Fruit fly (Drosophila melanogaster) whole organism, prepupa: ENCODE results near the gene CG44815.

Experiments
- CG10631 ChIP-seq: fragments of 200-800 bp; sonication (Bioruptor generic); optimal IDR thresholded peaks from 2 replicates; lab custom pipeline; 2016; ENCODE audit warnings: missing biosample characterization, missing genetic modification characterization
- CG11294 ChIP-seq: fragments of 200-800 bp; sonication (Bioruptor generic); IDR thresholded peaks from 2 replicates; pipeline ENCODE4 v1.3.6; 2022; ENCODE audit warnings: missing biosample characterization, missing genetic modification characterization
- CG11762 ChIP-seq: fragments of 200-800 bp; sonication (Bioruptor generic); optimal IDR thresholded peaks from 3 replicates; lab custom pipeline; 2016; ENCODE audit warnings: missing biosample characterization, missing genetic modification characterization; ENCODE audit not compliant: insufficient read depth
- CG11902 ChIP-seq: fragments of 200-800 bp; sonication (Bioruptor generic); optimal IDR thresholded peaks from 3 replicates; lab custom pipeline; 2016; ENCODE audit warnings: missing biosample characterization, missing genetic modification characterization
- CG15336 ChIP-seq: fragments of 200-800 bp; sonication (Bioruptor generic); IDR thresholded peaks from 2 replicates; pipeline ENCODE4 v1.3.6; 2022; ENCODE audit warnings: missing biosample characterization, missing genetic modification characterization
- CG1621 ChIP-seq: fragments of 200-800 bp; sonication (Bioruptor generic); optimal IDR thresholded peaks from 3 replicates; lab custom pipeline; 2018; ENCODE audit warnings: missing biosample characterization, mild to moderate bottlenecking, missing genetic modification characterization
- CG3032 ChIP-seq: fragments of 200-800 bp; optimal IDR thresholded peaks from 2 replicates; lab custom pipeline; 2019; ENCODE audit warnings: missing biosample characterization, mild to moderate bottlenecking, missing genetic modification characterization, moderate library complexity
- CG31627 ChIP-seq: fragments of 200-800 bp; sonication (Bioruptor generic); optimal IDR thresholded peaks from 3 replicates; lab custom pipeline; 2016; ENCODE audit warnings: missing biosample characterization, missing genetic modification characterization
- CG32006 ChIP-seq: fragments of 200-800 bp; sonication (Bioruptor generic); optimal IDR thresholded peaks from 3 replicates; lab custom pipeline; 2017; ENCODE audit warnings: missing biosample characterization, mild to moderate bottlenecking, missing genetic modification characterization
- CG34406 ChIP-seq: fragments of 200-800 bp; sonication (Bioruptor generic); optimal IDR thresholded peaks from 3 replicates; lab custom pipeline; 2016; ENCODE audit warnings: missing biosample characterization, missing genetic modification characterization
- CG3919 ChIP-seq: fragments of 200-800 bp; sonication (Bioruptor generic); optimal IDR thresholded peaks from 3 replicates; lab custom pipeline; 2016; ENCODE audit warnings: missing biosample characterization, missing genetic modification characterization
- CG4318 ChIP-seq: fragments of 200-800 bp; sonication (Bioruptor generic); optimal IDR thresholded peaks from 3 replicates; lab custom pipeline; 2017; ENCODE audit warnings: missing biosample characterization, mild to moderate bottlenecking, missing genetic modification characterization
- CG6163 ChIP-seq: fragments of 200-800 bp; sonication (Bioruptor generic); IDR thresholded peaks from 3 replicates; pipeline ENCODE4 v1.3.6; 2022; ENCODE audit warnings: missing biosample characterization, missing genetic modification characterization
- CG6276 ChIP-seq: fragments of 200-800 bp; sonication (Bioruptor generic); optimal IDR thresholded peaks from 2 replicates; lab custom pipeline; 2017; ENCODE audit warnings: missing biosample characterization, mild to moderate bottlenecking, missing genetic modification characterization
- CG6792 ChIP-seq: fragments of 200-800 bp; sonication (Bioruptor generic); optimal IDR thresholded peaks from 3 replicates; lab custom pipeline; 2016; ENCODE audit warnings: missing biosample characterization, missing genetic modification characterization
- CG6854 ChIP-seq: fragments of 200-800 bp; sonication (Bioruptor generic); optimal IDR thresholded peaks from 2 replicates; lab custom pipeline; 2017; ENCODE audit warnings: missing biosample characterization, mild to moderate bottlenecking, missing genetic modification characterization
- CG8119 ChIP-seq: fragments of 200-800 bp; sonication (Bioruptor generic); IDR thresholded peaks from 3 replicates; pipeline ENCODE4 v1.3.6; 2022; ENCODE audit warnings: missing biosample characterization, missing genetic modification characterization
- CG8319 ChIP-seq: fragments of 200-800 bp; sonication (Bioruptor generic); optimal IDR thresholded peaks from 3 replicates; lab custom pipeline; 2016; ENCODE audit warnings: missing biosample characterization, missing genetic modification characterization
- CG8632 ChIP-seq: fragments of 200-800 bp; sonication (Bioruptor generic); optimal IDR thresholded peaks from 3 replicates; lab custom pipeline; 2016; ENCODE audit warnings: missing biosample characterization, missing genetic modification characterization
- CG9139 ChIP-seq: fragments of 200-800 bp; sonication (Bioruptor generic); optimal IDR thresholded peaks from 3 replicates; lab custom pipeline; 2017; ENCODE audit warnings: missing biosample characterization, mild to moderate bottlenecking, missing genetic modification characterization
- Eip75B ChIP-seq: fragments of 200-800 bp; sonication (Bioruptor generic); optimal IDR thresholded peaks from 3 replicates; lab custom pipeline; 2016; ENCODE audit warnings: missing biosample characterization, missing genetic modification characterization
- Eip78C ChIP-seq: fragments of 200-800 bp; sonication (Bioruptor generic); peaks from one replicate; lab custom pipeline; 2016; ENCODE audit warnings: missing biosample characterization, missing genetic modification characterization
- Eip93F ChIP-seq: fragments of 200-800 bp; sonication (Bioruptor generic); optimal IDR thresholded peaks from 2 replicates; lab custom pipeline; 2016; ENCODE audit warnings: missing biosample characterization, mild to moderate bottlenecking, missing genetic modification characterization
- Ets21C ChIP-seq: fragments of 200-800 bp; sonication (Bioruptor generic); optimal IDR thresholded peaks from 3 replicates; lab custom pipeline; 2016; ENCODE audit warnings: missing biosample characterization, missing genetic modification characterization
- Ets96B ChIP-seq: fragments of 200-800 bp; optimal IDR thresholded peaks from 2 replicates; lab custom pipeline; 2019; ENCODE audit warnings: missing biosample characterization, mild to moderate bottlenecking, missing genetic modification characterization, moderate library complexity
- Met ChIP-seq: fragments of 200-800 bp; sonication (Bioruptor generic); optimal IDR thresholded peaks from 3 replicates; lab custom pipeline; 2016; ENCODE audit warnings: missing biosample characterization, missing genetic modification characterization
- OdsH ChIP-seq: fragments of 200-800 bp; sonication (Bioruptor generic); optimal IDR thresholded peaks from 3 replicates; lab custom pipeline; 2016; ENCODE audit warnings: missing biosample characterization, missing genetic modification characterization
- Smox ChIP-seq: fragments of 200-800 bp; sonication (Bioruptor generic); optimal IDR thresholded peaks from 3 replicates; lab custom pipeline; 2016; ENCODE audit warnings: missing biosample characterization, missing genetic modification characterization
- Sox102F ChIP-seq: fragments of 200-800 bp; sonication (Bioruptor generic); optimal IDR thresholded peaks from 2 replicates; lab custom pipeline; 2016; ENCODE audit warnings: missing biosample characterization, mild to moderate bottlenecking, missing genetic modification characterization
- Sox14 ChIP-seq: fragments of 200-800 bp; sonication (Bioruptor generic); optimal IDR thresholded peaks from 3 replicates; lab custom pipeline; 2016; ENCODE audit warnings: missing biosample characterization, missing genetic modification characterization
- Sox15 ChIP-seq: fragments of 200-800 bp; sonication (Bioruptor generic); optimal IDR thresholded peaks from 3 replicates; lab custom pipeline; 2016; ENCODE audit warnings: missing biosample characterization, missing genetic modification characterization
- achi ChIP-seq: fragments of 200-800 bp; sonication (Bioruptor generic); optimal IDR thresholded peaks from 3 replicates; lab custom pipeline; 2016; ENCODE audit warnings: missing biosample characterization, missing genetic modification characterization
- acj6 ChIP-seq: fragments of 200-800 bp; sonication (Bioruptor generic); optimal IDR thresholded peaks from 3 replicates; lab custom pipeline; 2016; ENCODE audit warnings: missing biosample characterization, missing genetic modification characterization
- cyc ChIP-seq: fragments of 200-800 bp; sonication (Bioruptor generic); optimal IDR thresholded peaks from 3 replicates; lab custom pipeline; 2016; ENCODE audit warnings: missing biosample characterization, missing genetic modification characterization
- dac ChIP-seq: fragments of 200-800 bp; sonication (Bioruptor generic); optimal IDR thresholded peaks from 2 replicates; lab custom pipeline; 2017; ENCODE audit warnings: missing biosample characterization, mild to moderate bottlenecking, missing genetic modification characterization
- dsx ChIP-seq: fragments of 200-800 bp; optimal IDR thresholded peaks from 3 replicates; lab custom pipeline; 2019; ENCODE audit warnings: missing biosample characterization, mild to moderate bottlenecking, missing genetic modification characterization, moderate library complexity; ENCODE audit not compliant: poor library complexity, severe bottlenecking
- eg ChIP-seq: fragments of 200-800 bp; sonication (Bioruptor generic); IDR thresholded peaks from 3 replicates; pipeline ENCODE4 v1.3.6; 2022; ENCODE audit warnings: missing biosample characterization, missing genetic modification characterization
- esn ChIP-seq: fragments of 200-800 bp; sonication (Bioruptor generic); optimal IDR thresholded peaks from 2 replicates; lab custom pipeline; 2016; ENCODE audit warnings: missing biosample characterization, mild to moderate bottlenecking, missing genetic modification characterization, moderate library complexity
- fd59A ChIP-seq: fragments of 200-800 bp; sonication (Bioruptor generic); optimal IDR thresholded peaks from 2 replicates; lab custom pipeline; 2017; ENCODE audit warnings: missing biosample characterization, mild to moderate bottlenecking, missing genetic modification characterization, missing genetic modification reagents
- fkh ChIP-seq: fragments of 200-800 bp; sonication (Bioruptor generic); optimal IDR thresholded peaks from 3 replicates; lab custom pipeline; 2017; ENCODE audit warnings: missing biosample characterization, mild to moderate bottlenecking, missing genetic modification characterization, moderate library complexity
- lz ChIP-seq: fragments of 200-800 bp; sonication (Bioruptor generic); optimal IDR thresholded peaks from 3 replicates; lab custom pipeline; 2016; ENCODE audit warnings: missing biosample characterization, missing genetic modification characterization
- net ChIP-seq: fragments of 200-800 bp; sonication (Bioruptor generic); optimal IDR thresholded peaks from 3 replicates; lab custom pipeline; 2016; ENCODE audit warnings: missing biosample characterization, missing genetic modification characterization
- pdm3 ChIP-seq: fragments of 200-800 bp; sonication (Bioruptor generic); optimal IDR thresholded peaks from 3 replicates; lab custom pipeline; 2016; ENCODE audit warnings: missing biosample characterization, missing genetic modification characterization
- salr ChIP-seq, 2 experiments: fragments of 200-800 bp; sonication (Bioruptor generic); optimal IDR thresholded peaks; 3 replicates each; lab custom pipeline; 2016 to 2018; ENCODE audit warnings: missing biosample characterization in 2 of 2, missing genetic modification characterization in 2 of 2, mild to moderate bottlenecking in 1 of 2
- spab ChIP-seq: fragments of 200-800 bp; sonication (Bioruptor generic); optimal IDR thresholded peaks from 2 replicates; lab custom pipeline; 2017; ENCODE audit warnings: missing biosample characterization, mild to moderate bottlenecking, missing genetic modification characterization, missing genetic modification reagents
- topi ChIP-seq: fragments of 200-800 bp; sonication (Bioruptor generic); optimal IDR thresholded peaks from 3 replicates; lab custom pipeline; 2016; ENCODE audit warnings: missing biosample characterization, missing genetic modification characterization
- vri ChIP-seq: fragments of 200-800 bp; sonication (Bioruptor generic); optimal IDR thresholded peaks from 3 replicates; lab custom pipeline; 2016; ENCODE audit warnings: missing biosample characterization, mild to moderate bottlenecking, missing genetic modification characterization

CG44815 gene

DNA sequence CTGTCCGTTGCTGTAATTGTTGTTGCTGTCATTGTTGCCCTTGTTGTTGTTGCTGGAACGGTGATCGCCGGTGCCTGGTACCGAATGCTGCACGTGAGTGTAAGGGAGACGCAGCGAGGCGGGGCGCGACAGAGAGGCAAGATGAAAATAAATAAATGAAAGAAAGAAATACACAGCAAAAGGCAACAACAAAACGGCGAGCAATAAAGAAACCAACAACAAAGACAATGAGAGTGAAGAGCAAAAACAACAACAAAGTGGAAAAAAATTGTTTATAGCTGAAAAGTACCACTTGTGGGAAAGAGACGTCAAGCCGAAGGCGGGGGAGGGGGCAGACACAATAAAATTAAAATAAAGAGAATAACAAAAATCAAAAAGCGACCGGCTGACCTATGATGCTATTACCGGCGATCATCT is 20.6 kb upstream of the CG44815 start (continued):
- TF ChIP-seq CG6854 (GFP tag; lab: Kevin White, UChicago): no peak
- no peak for TF ChIP-seq Smox (GFP tag; lab: Kevin White, UChicago)
- no peak for TF ChIP-seq Ets21C (GFP tag; lab: Kevin White, UChicago)
- no peak for TF ChIP-seq CG11902 (GFP tag; lab: Kevin White, UChicago)
- TF ChIP-seq CG1621 (tag; lab: Kevin White, UChicago): peak; percentile 33
- TF ChIP-seq dac: no peak
- no peak for TF ChIP-seq CG10631 (GFP tag; lab: Kevin White, UChicago)
- no peak for TF ChIP-seq vri
- TF ChIP-seq Eip75B (GFP tag; lab: Kevin White, UChicago): no peak
- no peak for TF ChIP-seq CG34406 (GFP tag; lab: Kevin White, UChicago)
- TF ChIP-seq Met (GFP tag; lab: Kevin White, UChicago): no peak
- peak; percentile 47; the same call in 1 of the 3 replicates for TF ChIP-seq CG6163 (GFP tag; lab: Robert Waterston, UW)
- TF ChIP-seq eg: no peak
- TF ChIP-seq CG11294 (GFP tag; lab: Robert Waterston, UW): no peak
- no peak for TF ChIP-seq OdsH
- TF ChIP-seq Sox14: peak; percentile 57
- no peak for TF ChIP-seq Sox102F (GFP tag; lab: Kevin White, UChicago)
- TF ChIP-seq cyc (GFP tag; lab: Kevin White, UChicago): no peak
- TF ChIP-seq lz (GFP tag; lab: Kevin White, UChicago): no peak
- no peak for TF ChIP-seq achi (GFP tag; lab: Kevin White, UChicago)
- no peak for TF ChIP-seq CG31627
- no peak for TF ChIP-seq CG4318 (GFP tag; lab: Kevin White, UChicago)
- TF ChIP-seq topi: no peak
- TF ChIP-seq CG8319 (GFP tag; lab: Kevin White, UChicago): no peak
- TF ChIP-seq CG3032 (tag; lab: Kevin White, UChicago): peak; percentile 45
- no peak for TF ChIP-seq CG11762 (GFP tag; lab: Kevin White, UChicago)
- peak; percentile 51 for TF ChIP-seq CG9139 (GFP tag; lab: Kevin White, UChicago)

DNA sequence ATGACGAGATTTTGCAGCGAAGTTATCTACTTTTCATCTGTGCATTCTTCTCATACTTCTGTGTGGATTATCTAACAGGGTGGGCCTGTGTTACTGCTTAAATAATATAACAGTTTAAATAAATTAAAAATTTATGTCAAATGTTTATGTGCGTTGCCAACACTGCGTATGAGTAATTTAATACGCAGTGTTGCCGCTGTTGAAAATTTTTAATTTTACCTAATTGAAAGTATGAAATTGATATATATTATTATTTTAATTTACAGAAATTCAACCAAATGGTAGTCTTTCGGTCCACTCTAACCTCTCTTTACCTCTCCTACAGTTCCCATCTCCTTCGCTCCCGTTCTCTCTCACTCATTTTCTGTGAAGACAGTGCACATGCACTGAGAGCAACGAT is 20.1 kb upstream of the CG44815 start:
- TF ChIP-seq fd59A (GFP tag; lab: Kevin White, UChicago) (no peak), salr (GFP tag; optimal IDR thresholded peaks at IDR 0.05; lab: Kevin White, UChicago) (peak in 1 of 2 experiments; percentile 14), CG15336 (GFP tag; lab: Robert Waterston, UW) (peak; percentile 90), Eip93F (GFP tag; lab: Kevin White, UChicago) (no peak), CG11762 (GFP tag; lab: Kevin White, UChicago) (peak; percentile 57), topi (no peak), OdsH (peak; percentile 65), eg (peak; percentile 72), Met (GFP tag; lab: Kevin White, UChicago) (peak; percentile 17), CG9139 (GFP tag; lab: Kevin White, UChicago) (no peak), fkh (GFP tag; lab: Kevin White, UChicago) (no peak), net (GFP tag; lab: Kevin White, UChicago) (peak; percentile 38), CG8632 (peak; percentile 34), CG11902 (GFP tag; lab: Kevin White, UChicago) (no peak), Sox15 (no peak), esn (GFP tag; lab: Kevin White, UChicago) (peak; percentile 15), Sox102F (GFP tag; lab: Kevin White, UChicago) (no peak), CG10631 (GFP tag; lab: Kevin White, UChicago) (peak; percentile 59), CG3919 (peak; percentile 57), Eip78C (GFP tag; lab: Kevin White, UChicago) (peak; percentile 80), CG32006 (GFP tag; lab: Kevin White, UChicago) (peak; percentile 74), CG6276 (peak; percentile 73), dac (no peak), CG8119 (GFP tag; lab: Robert Waterston, UW) (peak; percentile 79), Ets96B (tag; lab: Kevin White, UChicago) (no peak), CG6792 (GFP tag; lab: Kevin White, UChicago) (peak; percentile 13), Ets21C (GFP tag; lab: Kevin White, UChicago) (no peak), CG11294 (GFP tag; lab: Robert Waterston, UW) (peak; percentile 48; the same call in 1 of the 2 replicates), cyc (GFP tag; lab: Kevin White, UChicago) (no peak), dsx (GFP tag; lab: Kevin White, UChicago) (no peak), CG31627 (no peak), spab (no peak), vri (no peak), acj6 (GFP tag; lab: Kevin White, UChicago) (peak; percentile 68), CG4318 (GFP tag; lab: Kevin White, UChicago) (peak; percentile 44), CG6854 (GFP tag; lab: Kevin White, UChicago) (no peak), CG3032 (tag; lab: Kevin White, UChicago) (peak; percentile 39), pdm3 (GFP tag; lab: Kevin White, UChicago) (peak; percentile 29), CG6163 (GFP tag; lab: Robert Waterston, UW) (no peak; the same call in 2 of the 3 replicates)
